Worm (Caenorhabditis elegans) whole organism, L1 larva: ENCODE data around the gene cysl-3.
A peak's percentile ranks its signal among the peaks of the same experiment; 100 is the strongest.

Experiments
- C04F5.9 ChIP-seq: sonication (generic microtip); optimal IDR thresholded peaks from 2 replicates; lab custom pipeline; 2016; ENCODE audit warnings: missing genetic modification characterization, missing compliant biosample characterization
- C16A3.4 ChIP-seq: fragments of 150-350 bp; optimal IDR thresholded peaks from 2 replicates; lab custom pipeline; 2014; ENCODE audit warnings: missing biosample characterization, missing genetic modification characterization
- C34B4.2 ChIP-seq: sonication (generic microtip); optimal IDR thresholded peaks from 2 replicates; lab custom pipeline; 2017; ENCODE audit warnings: mild to moderate bottlenecking, missing genetic modification characterization, missing compliant biosample characterization
- F16B12.6 ChIP-seq: fragments of 150-350 bp; optimal IDR thresholded peaks from 2 replicates; lab custom pipeline; 2014; ENCODE audit warnings: missing biosample characterization, missing genetic modification characterization
- Y116A8C.19 ChIP-seq: sonication (generic microtip); optimal IDR thresholded peaks from 2 replicates; lab custom pipeline; 2016; ENCODE audit warnings: missing compliant biosample characterization, missing genetic modification characterization, borderline replicate concordance
- alr-1 ChIP-seq: fragments of 200-800 bp; sonication (Bioruptor generic); optimal IDR thresholded peaks from 2 replicates; lab custom pipeline; 2018; ENCODE audit warnings: borderline replicate concordance, mild to moderate bottlenecking, missing genetic modification characterization, missing compliant biosample characterization
- ama-1 ChIP-seq: fragments of 150-350 bp; optimal IDR thresholded peaks from 2 replicates; lab custom pipeline; 2014
- ceh-63 ChIP-seq: fragments of 200-800 bp; sonication (Bioruptor generic); optimal IDR thresholded peaks from 2 replicates; lab custom pipeline; 2018; ENCODE audit warnings: mild to moderate bottlenecking, missing genetic modification characterization, missing compliant biosample characterization
- ceh-8 ChIP-seq: fragments of 200-800 bp; sonication (Bioruptor generic); optimal IDR thresholded peaks from 2 replicates; lab custom pipeline; 2018; ENCODE audit warnings: mild to moderate bottlenecking, missing genetic modification characterization, moderate library complexity, missing compliant biosample characterization
- ceh-82 ChIP-seq, 3 experiments: fragments of 150-350 bp in 1 of 3; sonication (generic microtip) in 2 of 3; optimal IDR thresholded peaks; 2 replicates each; lab custom pipeline; 2014 to 2017; ENCODE audit warnings: missing biosample characterization in 3 of 3, missing genetic modification characterization in 3 of 3
- ceh-88 ChIP-seq: fragments of 200-800 bp; sonication (Bioruptor generic); IDR thresholded peaks from 2 replicates; pipeline ENCODE4 v1.3.6; 2022; ENCODE audit warnings: missing genetic modification characterization, missing compliant biosample characterization
- dpl-1 ChIP-seq, 3 experiments: fragments of 150-350 bp in 2 of 3; sonication (generic microtip) in 1 of 3; optimal IDR thresholded peaks; 2 replicates each; lab custom pipeline; 2014 to 2017; ENCODE audit warnings: missing biosample characterization in 3 of 3, missing genetic modification characterization in 3 of 3, missing genetic modification reagents in 3 of 3
- efl-1 ChIP-seq, 4 experiments: fragments of 150-350 bp; optimal IDR thresholded peaks in 3 of 4; peaks in 1 of 4; 1 replicate in 1 of 4; 2 replicates in 3 of 4; lab custom pipeline; 2014; ENCODE audit warnings: missing biosample characterization in 2 of 4, missing genetic modification characterization in 2 of 4, missing genetic modification reagents in 2 of 4
- egl-13 ChIP-seq: sonication (generic microtip); optimal IDR thresholded peaks from 2 replicates; lab custom pipeline; 2016; ENCODE audit warnings: missing genotype, missing genetic modification reagents, missing genetic modification characterization, missing compliant biosample characterization
- elt-2 ChIP-seq: sonication (generic microtip); optimal IDR thresholded peaks from 2 replicates; lab custom pipeline; 2016; ENCODE audit warnings: missing genetic modification characterization, mild to moderate bottlenecking, inconsistent platforms, missing compliant biosample characterization, missing genetic modification reagents
- elt-3 ChIP-seq, 6 experiments: fragments of 150-350 bp in 1 of 6; sonication (generic microtip); optimal IDR thresholded peaks; 2 replicates each; lab custom pipeline; 2017 to 2018; ENCODE audit warnings: missing biosample characterization in 6 of 6, missing genetic modification characterization in 6 of 6, inconsistent platforms in 1 of 6
- fkh-10 ChIP-seq: sonication (generic microtip); optimal IDR thresholded peaks from 2 replicates; lab custom pipeline; 2017; ENCODE audit warnings: missing biosample characterization, missing genetic modification reagents, missing genetic modification characterization
- fkh-4 ChIP-seq: sonication (generic microtip); optimal IDR thresholded peaks from 2 replicates; lab custom pipeline; 2016; ENCODE audit warnings: missing compliant biosample characterization, missing genetic modification characterization, borderline replicate concordance
- grh-1 ChIP-seq: fragments of 200-800 bp; sonication (Bioruptor generic); IDR thresholded peaks from 2 replicates; pipeline ENCODE4 v1.3.6; 2022; ENCODE audit warnings: missing genetic modification reagents, missing genetic modification characterization, missing compliant biosample characterization
- hlh-17 ChIP-seq: fragments of 200-800 bp; sonication (Bioruptor generic); optimal IDR thresholded peaks from 2 replicates; lab custom pipeline; 2018; ENCODE audit warnings: missing genetic modification characterization, mild to moderate bottlenecking, missing compliant biosample characterization, moderate library complexity, borderline replicate concordance
- hpl-2 ChIP-seq: fragments of 150-350 bp; optimal IDR thresholded peaks from 2 replicates; lab custom pipeline; 2014; ENCODE audit warnings: missing biosample characterization, missing genetic modification reagents, missing genetic modification characterization
- lin-13 ChIP-seq: fragments of 150-350 bp; optimal IDR thresholded peaks from 2 replicates; lab custom pipeline; 2014; ENCODE audit warnings: missing biosample characterization, missing genetic modification reagents, missing genetic modification characterization
- lin-14 ChIP-seq: fragments of 200-800 bp; sonication (Bioruptor generic); optimal IDR thresholded peaks from 2 replicates; lab custom pipeline; 2018; ENCODE audit warnings: mild to moderate bottlenecking, missing genetic modification characterization, moderate library complexity, missing compliant biosample characterization
- lin-35 ChIP-seq, 2 experiments: fragments of 150-350 bp; optimal IDR thresholded peaks; 2 replicates each; lab custom pipeline; 2014; ENCODE audit warnings: missing biosample characterization in 2 of 2, missing genetic modification characterization in 2 of 2, missing genetic modification reagents in 2 of 2
- lin-39 ChIP-seq: fragments of 150-350 bp; optimal IDR thresholded peaks from 2 replicates; lab custom pipeline; 2014; ENCODE audit warnings: missing biosample characterization, missing genetic modification reagents, missing genetic modification characterization
- lir-3 ChIP-seq: sonication (generic microtip); optimal IDR thresholded peaks from 2 replicates; lab custom pipeline; 2016; ENCODE audit warnings: mild to moderate bottlenecking, missing genetic modification characterization, moderate library complexity, missing compliant biosample characterization; ENCODE audit not compliant: poor library complexity
- lsy-2 ChIP-seq, 2 experiments: fragments of 150-350 bp; optimal IDR thresholded peaks; 2 replicates each; lab custom pipeline; 2014; ENCODE audit warnings: missing biosample characterization in 2 of 2, missing genetic modification characterization in 2 of 2
- mab-9 ChIP-seq: fragments of 200-800 bp; sonication (Bioruptor generic); IDR thresholded peaks from 2 replicates; pipeline ENCODE4 v1.3.6; 2022; ENCODE audit warnings: missing genetic modification reagents, missing genetic modification characterization, missing compliant biosample characterization
- mdl-1 ChIP-seq, 2 experiments: fragments of 150-350 bp; optimal IDR thresholded peaks; 2 replicates each; lab custom pipeline; 2014 to 2017; ENCODE audit warnings: missing biosample characterization in 2 of 2, missing genetic modification characterization in 2 of 2, inconsistent platforms in 1 of 2
- mef-2 ChIP-seq: fragments of 150-350 bp; optimal IDR thresholded peaks from 2 replicates; lab custom pipeline; 2014; ENCODE audit warnings: missing biosample characterization, missing genetic modification characterization
- nhr-12 ChIP-seq: sonication (generic microtip); optimal IDR thresholded peaks from 2 replicates; lab custom pipeline; 2017; ENCODE audit warnings: missing biosample characterization, missing genetic modification characterization
- nhr-19 ChIP-seq: fragments of 200-800 bp; sonication (Bioruptor generic); conservative IDR thresholded peaks from 2 replicates; pipeline ENCODE4 v1.3.6; 2022; ENCODE audit warnings: missing genetic modification characterization, missing compliant biosample characterization
- nhr-20 ChIP-seq: sonication (generic microtip); optimal IDR thresholded peaks from 2 replicates; lab custom pipeline; 2016; ENCODE audit warnings: mild to moderate bottlenecking, missing genetic modification characterization, missing compliant biosample characterization
- nhr-237 ChIP-seq: fragments of 150-350 bp; optimal IDR thresholded peaks from 2 replicates; lab custom pipeline; 2014; ENCODE audit warnings: missing biosample characterization, missing genetic modification characterization
- nhr-76 ChIP-seq: sonication (generic microtip); optimal IDR thresholded peaks from 2 replicates; lab custom pipeline; 2017; ENCODE audit warnings: missing biosample characterization, missing genetic modification characterization
- nhr-84 ChIP-seq: sonication (generic microtip); optimal IDR thresholded peaks from 2 replicates; lab custom pipeline; 2017; ENCODE audit warnings: missing biosample characterization, missing genetic modification characterization
- nhr-85 ChIP-seq: sonication (generic microtip); peaks from one replicate; lab custom pipeline; 2016; ENCODE audit warnings: missing genetic modification characterization, inconsistent platforms, missing compliant biosample characterization
- pax-3 ChIP-seq: fragments of 200-800 bp; sonication (Bioruptor generic); optimal IDR thresholded peaks from 2 replicates; lab custom pipeline; 2018; ENCODE audit warnings: mild to moderate bottlenecking, missing genetic modification characterization, moderate library complexity, missing compliant biosample characterization
- pqm-1 ChIP-seq: sonication (generic microtip); optimal IDR thresholded peaks from 3 replicates; lab custom pipeline; 2017; ENCODE audit warnings: missing biosample characterization, missing genetic modification characterization
- rnt-1 ChIP-seq: sonication (generic microtip); optimal IDR thresholded peaks from 2 replicates; lab custom pipeline; 2016; ENCODE audit warnings: mild to moderate bottlenecking, missing genetic modification characterization, moderate library complexity, missing compliant biosample characterization
- skn-1 ChIP-seq: fragments of 150-350 bp; optimal IDR thresholded peaks from 2 replicates; lab custom pipeline; 2014; ENCODE audit warnings: missing biosample characterization, missing genetic modification characterization
- snpc-4 ChIP-seq: fragments of 150-350 bp; optimal IDR thresholded peaks from 2 replicates; lab custom pipeline; 2014; ENCODE audit warnings: missing biosample characterization, missing genetic modification characterization
- sox-4 ChIP-seq: sonication (generic microtip); optimal IDR thresholded peaks from 2 replicates; lab custom pipeline; 2016; ENCODE audit warnings: missing genetic modification characterization, missing compliant biosample characterization
- sptf-1 ChIP-seq: fragments of 150-350 bp; optimal IDR thresholded peaks from 2 replicates; lab custom pipeline; 2014; ENCODE audit warnings: missing biosample characterization, missing genetic modification characterization
- sup-37 ChIP-seq: fragments of 200-800 bp; sonication (Bioruptor generic); optimal IDR thresholded peaks from 2 replicates; lab custom pipeline; 2018; ENCODE audit warnings: mild to moderate bottlenecking, missing genetic modification characterization, missing compliant biosample characterization
- swsn-7 ChIP-seq: sonication (generic microtip); optimal IDR thresholded peaks from 2 replicates; lab custom pipeline; 2016; ENCODE audit warnings: missing genetic modification characterization, missing compliant biosample characterization
- tlp-1 ChIP-seq: fragments of 150-350 bp; optimal IDR thresholded peaks from 2 replicates; lab custom pipeline; 2014; ENCODE audit warnings: missing biosample characterization, missing genetic modification characterization
- unc-130 ChIP-seq: fragments of 150-350 bp; optimal IDR thresholded peaks from 2 replicates; lab custom pipeline; 2017; ENCODE audit warnings: missing biosample characterization, missing genetic modification characterization, inconsistent platforms
- unc-30 ChIP-seq: sonication (generic microtip); optimal IDR thresholded peaks from 2 replicates; lab custom pipeline; 2017; ENCODE audit warnings: missing biosample characterization, missing genetic modification characterization
- vab-15 ChIP-seq: sonication (generic microtip); optimal IDR thresholded peaks from 2 replicates; lab custom pipeline; 2017; ENCODE audit warnings: missing genotype, mild to moderate bottlenecking, missing genetic modification characterization, missing compliant biosample characterization
- xbp-1 ChIP-seq: sonication (generic microtip); optimal IDR thresholded peaks from 2 replicates; lab custom pipeline; 2016; ENCODE audit warnings: missing genetic modification characterization, missing compliant biosample characterization
- ztf-11 ChIP-seq, 2 experiments: sonication (generic microtip); optimal IDR thresholded peaks; 2 replicates each; lab custom pipeline; 2016 to 2017; ENCODE audit warnings: missing genetic modification characterization in 2 of 2, missing biosample characterization in 1 of 2, missing compliant biosample characterization in 1 of 2
- ztf-4 ChIP-seq: fragments of 150-350 bp; optimal IDR thresholded peaks from 2 replicates; lab custom pipeline; 2014; ENCODE audit warnings: missing biosample characterization, missing genetic modification characterization

Gene cysl-3

ce11 chrV:3803343-3803742, 27.4 kb upstream of the cysl-3 start, which contains the start of gene cyp-33C8 (continued):
- TF ChIP-seq unc-130 (tag; lab: Kevin White, UChicago) (no peak), fkh-4 (tag; lab: Kevin White, UChicago) (no peak), vab-15 (tag; lab: Kevin White, UChicago) (no peak), dpl-1 (GFP tag; optimal IDR thresholded peaks at IDR 0.05; lab: Kevin White, UChicago) (peak in 2 of 3 experiments; percentile 9 to 21), ceh-8 (GFP tag; lab: Kevin White, UChicago) (no peak), ztf-11 (tag; optimal IDR thresholded peaks at IDR 0.05; lab: Kevin White, UChicago) (no peak), elt-2 (no peak), nhr-84 (tag; lab: Kevin White, UChicago) (no peak), swsn-7 (tag; lab: Kevin White, UChicago) (no peak), rnt-1 (tag; lab: Kevin White, UChicago) (peak; percentile 89), nhr-20 (peak; percentile 53), mab-9 (GFP tag; lab: Robert Waterston, UW) (no peak), unc-30 (no peak), nhr-85 (peak; percentile 22), ceh-63 (GFP tag; lab: Kevin White, UChicago) (no peak), hlh-17 (GFP tag; lab: Kevin White, UChicago) (no peak), ama-1 (lab: Kevin White, UChicago) (no peak), ceh-88 (GFP tag; lab: Robert Waterston, UW) (no peak), pax-3 (tag; lab: Kevin White, UChicago) (no peak), sptf-1 (tag; lab: Kevin White, UChicago) (no peak), xbp-1 (no peak), F16B12.6 (no peak), mef-2 (tag; lab: Kevin White, UChicago) (no peak), pqm-1 (no peak), C34B4.2 (tag; lab: Kevin White, UChicago) (no peak), lir-3 (tag; lab: Kevin White, UChicago) (no peak), C04F5.9 (tag; lab: Kevin White, UChicago) (no peak), alr-1 (tag; lab: Kevin White, UChicago) (no peak), grh-1 (GFP tag; lab: Robert Waterston, UW) (no peak), sup-37 (GFP tag; lab: Kevin White, UChicago) (no peak), nhr-12 (tag; lab: Kevin White, UChicago) (no peak), lin-35 (GFP tag; optimal IDR thresholded peaks at IDR 0.05; lab: Kevin White, UChicago) (peak in 1 of 2 experiments; percentile 43), snpc-4 (no peak), nhr-19 (GFP tag; lab: Robert Waterston, UW) (peak; percentile 24; the same call in 1 of the 2 replicates), lsy-2 (tag; optimal IDR thresholded peaks at IDR 0.05; lab: Kevin White, UChicago) (no peak), hpl-2 (GFP tag; lab: Kevin White, UChicago) (peak; percentile 33), Y116A8C.19 (tag; lab: Kevin White, UChicago) (no peak), efl-1 (optimal IDR thresholded peaks at IDR 0.05; lab: Kevin White, UChicago) (peak; percentile 36 to 62), efl-1 (GFP tag; optimal IDR thresholded peaks at IDR 0.05 in 1 of 2; lab: Kevin White, UChicago) (peak; percentile 22 to 94), mdl-1 (tag; optimal IDR thresholded peaks at IDR 0.05; lab: Kevin White, UChicago) (no peak), elt-3 (tag; optimal IDR thresholded peaks at IDR 0.05; lab: Kevin White, UChicago) (no peak), ceh-82 (tag; optimal IDR thresholded peaks at IDR 0.05; lab: Kevin White, UChicago) (peak in 2 of 3 experiments; percentile 46 to 51), nhr-237 (tag; lab: Kevin White, UChicago) (no peak), sox-4 (tag; lab: Kevin White, UChicago) (no peak), lin-13 (no peak), nhr-76 (tag; lab: Kevin White, UChicago) (no peak), tlp-1 (tag; lab: Kevin White, UChicago) (no peak), ztf-4 (tag; lab: Kevin White, UChicago) (no peak), fkh-10 (no peak), egl-13 (tag; lab: Kevin White, UChicago) (no peak), lin-14 (GFP tag; lab: Kevin White, UChicago) (peak; percentile 66), C16A3.4 (tag; lab: Kevin White, UChicago) (peak; percentile 22), skn-1 (tag; lab: Kevin White, UChicago) (peak; percentile 73), lin-39 (tag; lab: Kevin White, UChicago) (no peak)
